Worm (Caenorhabditis elegans): ENCODE data around the gene K09F6.9.

ce11 chrII:2320097-2320496 is 37.6 kb upstream of the K09F6.9 start, which contains the start of gene ZK1240.3:
- TF ChIP-seq fkh-10 (GFP tag; optimal IDR thresholded peaks at IDR 0.05) (no peak), sdc-2 (tag; optimal IDR thresholded peaks at IDR 0.05) (no peak), ceh-22 (tag; optimal IDR thresholded peaks at IDR 0.05) (no peak), ceh-14 (tag; optimal IDR thresholded peaks at IDR 0.05) (no peak), dmd-4 (tag; optimal IDR thresholded peaks at IDR 0.05; ENCODE audit: borderline replicate concordance) (no peak), elt-2 (tag; optimal IDR thresholded peaks at IDR 0.05) (peak; percentile 17), nhr-11 (tag; optimal IDR thresholded peaks at IDR 0.05) (no peak), dve-1 (tag; optimal IDR thresholded peaks at IDR 0.05) (no peak)

Measured in whole organism, late embryonic.